Worm (Caenorhabditis elegans): ENCODE results near the gene mdmh-35.

DNA sequence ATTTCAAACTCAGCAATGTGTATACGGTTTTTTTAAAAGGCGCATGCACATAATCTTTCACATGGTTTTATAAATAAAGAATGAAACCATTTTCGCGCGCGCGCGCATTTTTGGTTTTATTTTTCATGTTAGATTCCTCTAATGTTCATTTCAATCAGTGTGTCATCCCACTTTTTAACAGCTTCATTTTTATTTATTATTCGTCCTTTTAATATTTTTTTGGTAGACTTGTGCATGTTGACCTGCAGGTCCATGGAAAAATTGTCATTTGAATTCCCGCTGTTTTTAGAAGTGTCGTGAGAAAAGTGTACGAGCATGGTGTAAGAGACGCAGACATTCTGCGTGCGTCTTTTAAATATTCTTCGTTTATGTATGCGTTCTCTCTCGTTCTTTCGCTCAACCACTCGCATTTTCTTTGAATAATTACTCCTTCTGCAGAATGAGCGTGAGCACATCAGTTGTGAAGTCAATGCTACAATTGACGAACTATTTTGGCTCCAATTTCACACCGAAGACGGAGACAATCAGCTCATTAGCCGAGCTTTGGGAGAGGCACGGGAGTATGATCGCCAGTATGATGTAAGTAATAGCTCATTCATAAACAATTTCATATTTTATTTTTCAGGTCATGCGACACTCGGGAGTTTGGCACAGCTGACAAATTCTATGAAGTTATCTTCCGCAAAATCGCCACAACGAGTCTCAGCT, 4.9 kb upstream of the mdmh-35 start, which contains the start of gene lin-5:
- TF ChIP-seq him-1 (tag; optimal IDR thresholded peaks at IDR 0.05) (no peak), dao-5 (tag; optimal IDR thresholded peaks at IDR 0.05) (no peak)
